Worm (Caenorhabditis elegans): ENCODE measurements around the gene try-3.
A peak's percentile ranks its signal among the peaks of the same experiment; 100 is the strongest.

Gene try-3

ce11 chrIV:6556624-6557368, at the start of gene try-3 (continued):
- TF ChIP-seq pha-4 (tag; optimal IDR thresholded peaks at IDR 0.05): no peak
- peak; percentile 51 for TF ChIP-seq gmeb-2 (tag; optimal IDR thresholded peaks at IDR 0.05)
- peak; percentile 23 for TF ChIP-seq pros-1 (tag; optimal IDR thresholded peaks at IDR 0.05)
- peak; percentile 50 for TF ChIP-seq pat-9 (tag; optimal IDR thresholded peaks at IDR 0.05)
- TF ChIP-seq hlh-8 (tag; optimal IDR thresholded peaks at IDR 0.05): peak; percentile 5
- peak; percentile 58 for TF ChIP-seq nfya-1 (tag; optimal IDR thresholded peaks at IDR 0.05)
- TF ChIP-seq odd-2 (tag; optimal IDR thresholded peaks at IDR 0.05): peak; percentile 25
- no peak for TF ChIP-seq hlh-15 (tag; optimal IDR thresholded peaks at IDR 0.05)
- TF ChIP-seq elt-2 (tag; optimal IDR thresholded peaks at IDR 0.05): peak; percentile 77
- TF ChIP-seq hlh-6 (tag; optimal IDR thresholded peaks at IDR 0.05): no peak
- no peak for TF ChIP-seq hlh-30 (tag; optimal IDR thresholded peaks at IDR 0.05; ENCODE audit: insufficient read depth)
- peak; percentile 42 for TF ChIP-seq ttx-3 (tag; optimal IDR thresholded peaks at IDR 0.05)
- no peak for TF ChIP-seq pag-3 (tag; optimal IDR thresholded peaks at IDR 0.05; ENCODE audit: borderline replicate concordance)
- peak; percentile 2 for TF ChIP-seq K02D7.2 (tag; optimal IDR thresholded peaks at IDR 0.05)
- no peak for TF ChIP-seq rnt-1 (tag; optimal IDR thresholded peaks at IDR 0.05)
- no peak for TF ChIP-seq ama-1 (optimal IDR thresholded peaks at IDR 0.05)
- no peak for TF ChIP-seq ceh-48 (tag; optimal IDR thresholded peaks at IDR 0.05)
- no peak for TF ChIP-seq ceh-24 (tag; optimal IDR thresholded peaks at IDR 0.05)

- TF ChIP-seq madf-2 (tag; optimal IDR thresholded peaks at IDR 0.05): no peak
Observed at ce11 chrIV:6511767-6512166, 45.2 kb upstream of the try-3 start.

ce11 chrIV:6514700-6515099, 42.3 kb upstream of the try-3 start:
- TF ChIP-seq ztf-16 (tag; optimal IDR thresholded peaks at IDR 0.05) (no peak), ref-2 (tag; optimal IDR thresholded peaks at IDR 0.05) (no peak), ceh-30 (tag; optimal IDR thresholded peaks at IDR 0.05) (no peak)

- no peak for TF ChIP-seq pat-9 (tag; optimal IDR thresholded peaks at IDR 0.05)
- TF ChIP-seq dmd-4 (tag; optimal IDR thresholded peaks at IDR 0.05; ENCODE audit: borderline replicate concordance): no peak
- no peak for TF ChIP-seq K02D7.2 (tag; optimal IDR thresholded peaks at IDR 0.05)
- TF ChIP-seq ttx-3 (tag; optimal IDR thresholded peaks at IDR 0.05): no peak
- no peak for TF ChIP-seq mec-3 (tag; optimal IDR thresholded peaks at IDR 0.05; ENCODE audit: borderline replicate concordance)
- no peak for TF ChIP-seq C38D4.7 (GFP tag; optimal IDR thresholded peaks at IDR 0.05)
- TF ChIP-seq ztf-16 (tag; optimal IDR thresholded peaks at IDR 0.05): no peak
- no peak for TF ChIP-seq ceh-34 (tag; optimal IDR thresholded peaks at IDR 0.05)
- no peak for TF ChIP-seq nhr-232 (tag; optimal IDR thresholded peaks at IDR 0.05)
- no peak for TF ChIP-seq K09A11.1 (tag; optimal IDR thresholded peaks at IDR 0.05; ENCODE audit: insufficient read depth)
- no peak for TF ChIP-seq che-1 (tag; optimal IDR thresholded peaks at IDR 0.05)
- TF ChIP-seq gmeb-2 (tag; optimal IDR thresholded peaks at IDR 0.05): no peak
- TF ChIP-seq ceh-2 (tag; optimal IDR thresholded peaks at IDR 0.05): no peak
- no peak for TF ChIP-seq tbx-2 (tag; optimal IDR thresholded peaks at IDR 0.05)
- no peak for TF ChIP-seq unc-55 (GFP tag; optimal IDR thresholded peaks at IDR 0.05)
- TF ChIP-seq ceh-24 (tag; optimal IDR thresholded peaks at IDR 0.05): no peak
Observed at ce11 chrIV:6517859-6518258, 39.1 kb upstream of the try-3 start, which contains the start of gene C01G5.7. TSS of gene C01G5.7 (plus strand) at chrIV:6518159.

- TF ChIP-seq elt-2 (tag; optimal IDR thresholded peaks at IDR 0.05) (peak; percentile 49), ref-2 (tag; optimal IDR thresholded peaks at IDR 0.05) (no peak), pqm-1 (tag; optimal IDR thresholded peaks at IDR 0.05) (no peak)
Observed at ce11 chrIV:6519593-6519992, 37.4 kb upstream of the try-3 start, which contains the start of gene C01G5.9. TSS of gene C01G5.9 (plus strand) at chrIV:6519893.

Data from whole organism, late embryonic.